Worm (Caenorhabditis elegans) whole organism, young adult: ENCODE data around the gene Y45G5AM.6.

Experiments used
- T26A5.8 ChIP-seq: sonication (generic microtip); optimal IDR thresholded peaks from 2 replicates; lab custom pipeline; 2016; ENCODE audit warnings: missing genetic modification characterization, missing compliant biosample characterization
- lsy-27 ChIP-seq: sonication (generic microtip); optimal IDR thresholded peaks from 2 replicates; lab custom pipeline; 2017; ENCODE audit warnings: missing genetic modification characterization, mild to moderate bottlenecking, missing compliant biosample characterization, antibody characterized with exemption, missing genotype, borderline replicate concordance; ENCODE audit not compliant: insufficient read depth
- madf-6 ChIP-seq: fragments of 200-800 bp; sonication (Bioruptor generic); IDR thresholded peaks from 2 replicates; pipeline ENCODE4 v1.3.6; 2022; ENCODE audit warnings: missing genetic modification reagents, missing genetic modification characterization, missing compliant biosample characterization
- sea-2 ChIP-seq: fragments of 200-800 bp; sonication (Bioruptor generic); IDR thresholded peaks from 2 replicates; pipeline ENCODE4 v1.3.6; 2022; ENCODE audit warnings: missing genetic modification characterization, missing compliant biosample characterization

DNA sequence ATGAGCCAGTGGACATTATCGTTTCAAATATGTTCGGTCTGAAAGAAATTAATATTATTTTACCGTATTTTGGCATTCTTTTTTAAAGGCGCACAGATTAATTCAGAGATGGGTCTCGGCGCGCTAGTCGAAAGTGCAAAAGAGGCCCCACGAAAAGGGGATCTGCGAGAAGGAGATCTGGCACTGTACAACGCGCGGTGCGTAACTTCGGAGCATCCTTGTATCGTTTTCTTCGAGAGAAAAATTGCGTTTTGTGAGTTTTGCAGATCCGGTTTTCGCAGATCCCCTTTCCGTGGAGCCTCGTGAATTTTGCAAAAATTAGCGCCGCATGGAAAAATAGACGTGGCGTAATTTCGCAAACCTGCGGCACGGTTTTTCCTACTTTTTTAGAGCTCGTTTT is 29.6 kb upstream of the Y45G5AM.6 start:
- no peak for TF ChIP-seq T26A5.8 (tag; lab: Kevin White, UChicago)
- no peak for TF ChIP-seq sea-2 (GFP tag; lab: Robert Waterston, UW)
- no peak for TF ChIP-seq madf-6 (GFP tag; lab: Robert Waterston, UW)
- no peak for TF ChIP-seq lsy-27 (tag; lab: Kevin White, UChicago)
